Worm (Caenorhabditis elegans) whole organism, young adult: ENCODE data around the gene srh-300.

Source experiments
- D2030.7 ChIP-seq: fragments of 200-800 bp; sonication (Bioruptor generic); IDR thresholded peaks from 2 replicates; pipeline ENCODE4 v1.3.6; 2022; ENCODE audit warnings: missing genetic modification reagents, missing genetic modification characterization, missing compliant biosample characterization
- F22D6.2 ChIP-seq: sonication (generic microtip); optimal IDR thresholded peaks from 2 replicates; lab custom pipeline; 2016; ENCODE audit warnings: mild to moderate bottlenecking, missing genetic modification characterization, missing compliant biosample characterization
- F33H1.4 ChIP-seq: fragments of 200-800 bp; sonication (Bioruptor generic); IDR thresholded peaks from 2 replicates; pipeline ENCODE4 v1.3.6; 2022; ENCODE audit warnings: missing genetic modification reagents, missing genetic modification characterization, missing compliant biosample characterization
- F49E8.2 ChIP-seq: sonication (generic microtip); optimal IDR thresholded peaks from 3 replicates; lab custom pipeline; 2017; ENCODE audit warnings: missing genetic modification characterization, mild to moderate bottlenecking, missing compliant biosample characterization, antibody characterized with exemption, moderate library complexity; ENCODE audit not compliant: insufficient read depth
- F52B5.7 ChIP-seq: sonication (generic microtip); optimal IDR thresholded peaks from 2 replicates; lab custom pipeline; 2016; ENCODE audit warnings: mild to moderate bottlenecking, missing genetic modification characterization, missing compliant biosample characterization
- F55B11.4 ChIP-seq: sonication (generic microtip); optimal IDR thresholded peaks from 2 replicates; lab custom pipeline; 2016; ENCODE audit warnings: missing compliant biosample characterization, missing genetic modification characterization, borderline replicate concordance; ENCODE audit not compliant: insufficient read depth
- F57C9.4 ChIP-seq: sonication (generic microtip); optimal IDR thresholded peaks from 2 replicates; lab custom pipeline; 2017; ENCODE audit warnings: mild to moderate bottlenecking, missing genetic modification characterization, missing compliant biosample characterization
- K11D2.4 ChIP-seq: fragments of 200-800 bp; sonication (Bioruptor generic); IDR thresholded peaks from 2 replicates; pipeline ENCODE4 v1.3.6; 2022; ENCODE audit warnings: missing genetic modification reagents, missing genetic modification characterization, missing compliant biosample characterization
- K12H6.12 ChIP-seq: fragments of 200-800 bp; sonication (Bioruptor generic); optimal IDR thresholded peaks from 2 replicates; lab custom pipeline; 2018; ENCODE audit warnings: mild to moderate bottlenecking, missing genetic modification characterization, missing compliant biosample characterization
- T07F8.4 ChIP-seq: sonication (generic microtip); optimal IDR thresholded peaks from 2 replicates; lab custom pipeline; 2016; ENCODE audit warnings: mild to moderate bottlenecking, missing genetic modification characterization, moderate library complexity, missing compliant biosample characterization
- Y95B8A.8 ChIP-seq: fragments of 200-800 bp; sonication (Bioruptor generic); IDR thresholded peaks from 2 replicates; pipeline ENCODE4 v1.3.6; 2022; ENCODE audit warnings: missing genetic modification reagents, missing genetic modification characterization, missing compliant biosample characterization
- akir-1 ChIP-seq: fragments of 200-800 bp; sonication (Bioruptor generic); optimal IDR thresholded peaks from 2 replicates; lab custom pipeline; 2018; ENCODE audit warnings: mild to moderate bottlenecking, missing genetic modification characterization, moderate library complexity, missing compliant biosample characterization
- ama-1 ChIP-seq, 3 experiments: fragments of 150-350 bp in 1 of 3; sonication (generic microtip) in 2 of 3; optimal IDR thresholded peaks; 2 replicates each; lab custom pipeline; 2014 to 2018; ENCODE audit warnings: missing biosample characterization in 2 of 3, missing genetic modification characterization in 2 of 3, missing genetic modification reagents in 2 of 3
- attf-6 ChIP-seq: fragments of 200-800 bp; sonication (Bioruptor generic); IDR thresholded peaks from 2 replicates; pipeline ENCODE4 v1.3.6; 2022; ENCODE audit warnings: missing genetic modification reagents, missing genetic modification characterization, missing compliant biosample characterization
- ccch-3 ChIP-seq: fragments of 200-800 bp; sonication (Bioruptor generic); optimal IDR thresholded peaks from 2 replicates; lab custom pipeline; 2018; ENCODE audit warnings: mild to moderate bottlenecking, missing genetic modification characterization, missing compliant biosample characterization
- cebp-1 ChIP-seq, 2 experiments: fragments of 200-800 bp in 1 of 2; sonication (Bioruptor generic) in 1 of 2; sonication (generic microtip) in 1 of 2; IDR thresholded peaks in 1 of 2; optimal IDR thresholded peaks in 1 of 2; 2 replicates each; pipeline versions ENCODE4 v1.3.6 to Lab custom; 2017 to 2022; ENCODE audit warnings: missing compliant biosample characterization in 2 of 2, missing genetic modification characterization in 2 of 2, mild to moderate bottlenecking in 1 of 2, missing genetic modification reagents in 1 of 2, moderate library complexity in 1 of 2
- cebp-2 ChIP-seq: fragments of 200-800 bp; sonication (Bioruptor generic); IDR thresholded peaks from 2 replicates; pipeline ENCODE4 v1.3.6; 2022; ENCODE audit warnings: missing genetic modification characterization, missing compliant biosample characterization
- ceh-40 ChIP-seq: fragments of 200-800 bp; sonication (Bioruptor generic); IDR thresholded peaks from 2 replicates; pipeline ENCODE4 v1.3.6; 2022; ENCODE audit warnings: missing genetic modification characterization, missing compliant biosample characterization
- ceh-79 ChIP-seq: sonication (generic microtip); optimal IDR thresholded peaks from 2 replicates; lab custom pipeline; 2017; ENCODE audit warnings: mild to moderate bottlenecking, missing genetic modification characterization, missing compliant biosample characterization
- chd-7 ChIP-seq: sonication (generic microtip); optimal IDR thresholded peaks from 2 replicates; lab custom pipeline; 2016; ENCODE audit warnings: mild to moderate bottlenecking, missing genetic modification characterization, moderate library complexity, missing compliant biosample characterization
- die-1 ChIP-seq: sonication (generic microtip); optimal IDR thresholded peaks from 2 replicates; lab custom pipeline; 2016; ENCODE audit warnings: missing genotype, mild to moderate bottlenecking, missing genetic modification characterization, missing compliant biosample characterization
- dox-1 ChIP-seq: fragments of 200-800 bp; sonication (Bioruptor generic); IDR thresholded peaks from 2 replicates; pipeline ENCODE4 v1.3.6; 2022; ENCODE audit warnings: missing genetic modification reagents, missing genetic modification characterization, missing compliant biosample characterization
- dpff-1 ChIP-seq: sonication (generic microtip); optimal IDR thresholded peaks from 2 replicates; lab custom pipeline; 2017; ENCODE audit warnings: mild to moderate bottlenecking, missing genetic modification characterization, missing compliant biosample characterization
- efl-1 ChIP-seq: fragments of 150-350 bp; optimal IDR thresholded peaks from 2 replicates; lab custom pipeline; 2014; ENCODE audit warnings: missing biosample characterization, missing genetic modification reagents, missing genetic modification characterization
- gei-17 ChIP-seq: fragments of 200-800 bp; sonication (Bioruptor generic); optimal IDR thresholded peaks from 2 replicates; lab custom pipeline; 2018; ENCODE audit warnings: mild to moderate bottlenecking, missing genetic modification characterization, missing compliant biosample characterization
- hsf-1 ChIP-seq: fragments of 200-800 bp; sonication (Bioruptor generic); IDR thresholded peaks from 2 replicates; pipeline ENCODE4 v1.3.6; 2022; ENCODE audit warnings: missing genetic modification reagents, missing genetic modification characterization, missing compliant biosample characterization
- lag-1 ChIP-seq: fragments of 200-800 bp; sonication (Bioruptor generic); IDR thresholded peaks from 2 replicates; pipeline ENCODE4 v1.3.6; 2022; ENCODE audit warnings: missing genetic modification reagents, missing genetic modification characterization, missing compliant biosample characterization
- let-526 ChIP-seq: fragments of 200-800 bp; sonication (Bioruptor generic); IDR thresholded peaks from 2 replicates; pipeline ENCODE4 v1.3.6; 2022; ENCODE audit warnings: missing genetic modification reagents, missing genetic modification characterization, missing compliant biosample characterization
- lin-54 ChIP-seq: fragments of 200-800 bp; sonication (Bioruptor generic); optimal IDR thresholded peaks from 2 replicates; lab custom pipeline; 2018; ENCODE audit warnings: mild to moderate bottlenecking, missing genetic modification characterization, missing compliant biosample characterization
- madf-3 ChIP-seq: fragments of 200-800 bp; sonication (Bioruptor generic); IDR thresholded peaks from 2 replicates; pipeline ENCODE4 v1.3.6; 2022; ENCODE audit warnings: missing genetic modification reagents, missing genetic modification characterization, missing compliant biosample characterization
- madf-6 ChIP-seq: fragments of 200-800 bp; sonication (Bioruptor generic); IDR thresholded peaks from 2 replicates; pipeline ENCODE4 v1.3.6; 2022; ENCODE audit warnings: missing genetic modification reagents, missing genetic modification characterization, missing compliant biosample characterization
- madf-8 ChIP-seq: fragments of 200-800 bp; sonication (Bioruptor generic); conservative IDR thresholded peaks from 2 replicates; pipeline ENCODE4 v1.3.6; 2022; ENCODE audit warnings: missing genetic modification reagents, missing genetic modification characterization, missing compliant biosample characterization
- nfyb-1 ChIP-seq: fragments of 200-800 bp; sonication (Bioruptor generic); IDR thresholded peaks from 2 replicates; pipeline ENCODE4 v1.3.6; 2022; ENCODE audit warnings: missing genetic modification reagents, missing genetic modification characterization, missing compliant biosample characterization
- nhr-179 ChIP-seq: sonication (generic microtip); optimal IDR thresholded peaks from 2 replicates; lab custom pipeline; 2016; ENCODE audit warnings: mild to moderate bottlenecking, missing genetic modification characterization, missing compliant biosample characterization
- nhr-90 ChIP-seq: sonication (generic microtip); optimal IDR thresholded peaks from 2 replicates; lab custom pipeline; 2016; ENCODE audit warnings: missing genotype, mild to moderate bottlenecking, missing genetic modification characterization, missing compliant biosample characterization
- pbrm-1 ChIP-seq: fragments of 200-800 bp; sonication (Bioruptor generic); IDR thresholded peaks from 2 replicates; pipeline ENCODE4 v1.3.6; 2022; ENCODE audit warnings: missing genetic modification reagents, missing genetic modification characterization, missing compliant biosample characterization
- repo-1 ChIP-seq: sonication (generic microtip); optimal IDR thresholded peaks from 2 replicates; lab custom pipeline; 2017; ENCODE audit warnings: mild to moderate bottlenecking, missing genetic modification characterization, missing compliant biosample characterization
- snpc-1.3 ChIP-seq: sonication (generic microtip); optimal IDR thresholded peaks from 2 replicates; lab custom pipeline; 2017; ENCODE audit warnings: missing genetic modification characterization, mild to moderate bottlenecking, missing compliant biosample characterization, antibody characterized with exemption, moderate library complexity, missing genotype, missing genetic modification reagents; ENCODE audit not compliant: insufficient read depth
- somi-1 ChIP-seq: fragments of 200-800 bp; sonication (Bioruptor generic); optimal IDR thresholded peaks from 2 replicates; lab custom pipeline; 2018; ENCODE audit warnings: mild to moderate bottlenecking, missing genetic modification characterization, missing compliant biosample characterization
- tbx-9 ChIP-seq: sonication (generic microtip); optimal IDR thresholded peaks from 2 replicates; lab custom pipeline; 2016; ENCODE audit warnings: borderline replicate concordance, missing genetic modification characterization, inconsistent platforms, missing compliant biosample characterization
- xnd-1 ChIP-seq: sonication (generic microtip); optimal IDR thresholded peaks from 2 replicates; lab custom pipeline; 2016; ENCODE audit warnings: missing genotype, missing genetic modification reagents, missing genetic modification characterization, missing compliant biosample characterization
- ztf-18 ChIP-seq: sonication (generic microtip); optimal IDR thresholded peaks from 2 replicates; lab custom pipeline; 2016; ENCODE audit warnings: missing genotype, mild to moderate bottlenecking, missing genetic modification characterization, missing compliant biosample characterization
- ztf-26 ChIP-seq: sonication (generic microtip); optimal IDR thresholded peaks from 2 replicates; lab custom pipeline; 2017; ENCODE audit warnings: missing genetic modification characterization, missing compliant biosample characterization
- ztf-28 ChIP-seq: fragments of 200-800 bp; sonication (Bioruptor generic); IDR thresholded peaks from 2 replicates; pipeline ENCODE4 v1.3.6; 2022; ENCODE audit warnings: missing genetic modification reagents, missing genetic modification characterization, missing compliant biosample characterization
- ztf-6 ChIP-seq: fragments of 200-800 bp; sonication (Bioruptor generic); IDR thresholded peaks from 2 replicates; pipeline ENCODE4 v1.3.6; 2022; ENCODE audit warnings: missing genetic modification reagents, missing genetic modification characterization, missing compliant biosample characterization

Gene srh-300

ce11 chrV:17845370-17845967 is 23.6 kb downstream of the srh-300 start (continued):
- TF ChIP-seq D2030.7, result peak; percentile 53; the same call in 1 of the 2 replicates
- no peak for TF ChIP-seq snpc-1.3 (tag; lab: Kevin White, UChicago)
- TF ChIP-seq ceh-40 (GFP tag; lab: Robert Waterston, UW), result no peak
- peak; percentile 41; the same call in 1 of the 2 replicates for TF ChIP-seq dox-1
- peak; percentile 65; the same call in 1 of the 2 replicates for TF ChIP-seq attf-6 (GFP tag; lab: Robert Waterston, UW)

- TF ChIP-seq cebp-1 (GFP tag; IDR thresholded peaks at IDR 0.05; lab: Robert Waterston, UW), result no peak
- TF ChIP-seq cebp-1 (tag; optimal IDR thresholded peaks at IDR 0.05; lab: Kevin White, UChicago), result no peak
- TF ChIP-seq die-1 (tag; lab: Kevin White, UChicago), result no peak
- TF ChIP-seq F49E8.2 (tag; lab: Kevin White, UChicago), result no peak
- TF ChIP-seq F52B5.7 (tag; lab: Kevin White, UChicago), result no peak
- TF ChIP-seq K11D2.4 (GFP tag; lab: Robert Waterston, UW), result no peak
- TF ChIP-seq pbrm-1 (GFP tag; lab: Robert Waterston, UW), result no peak
- TF ChIP-seq cebp-2 (GFP tag; lab: Robert Waterston, UW), result no peak
- no peak for TF ChIP-seq tbx-9
- no peak for TF ChIP-seq madf-3 (GFP tag; lab: Robert Waterston, UW)
- no peak for TF ChIP-seq Y95B8A.8 (GFP tag; lab: Robert Waterston, UW)
- no peak for TF ChIP-seq chd-7 (tag; lab: Kevin White, UChicago)
- TF ChIP-seq dpff-1 (tag; lab: Kevin White, UChicago), result no peak
- no peak for TF ChIP-seq F57C9.4 (tag; lab: Kevin White, UChicago)
- no peak for TF ChIP-seq ztf-26 (tag; lab: Kevin White, UChicago)
- TF ChIP-seq dox-1, result no peak
- no peak for TF ChIP-seq ztf-28
- no peak for TF ChIP-seq let-526 (GFP tag; lab: Robert Waterston, UW)
- no peak for TF ChIP-seq somi-1
- TF ChIP-seq ama-1 (optimal IDR thresholded peaks at IDR 0.05; lab: Kevin White, UChicago), result no peak
- no peak for TF ChIP-seq ama-1 (GFP tag; optimal IDR thresholded peaks at IDR 0.05; lab: Kevin White, UChicago)
Observed at ce11 chrV:17855889-17856288, 34.0 kb downstream of the srh-300 start, which contains the start of gene tcc-1. tcc-1 (minus strand) TSS chrV:17855989.

ce11 chrV:17857901-17858300 is 36.0 kb downstream of the srh-300 start:
- no peak for TF ChIP-seq akir-1 (GFP tag; lab: Kevin White, UChicago)
- no peak for TF ChIP-seq madf-8 (GFP tag; lab: Robert Waterston, UW)
- no peak for TF ChIP-seq F55B11.4 (tag; lab: Kevin White, UChicago)
- TF ChIP-seq T07F8.4, result no peak
- TF ChIP-seq F49E8.2 (tag; lab: Kevin White, UChicago), result no peak
- TF ChIP-seq ccch-3 (GFP tag; lab: Kevin White, UChicago), result no peak
- TF ChIP-seq K12H6.12 (tag; lab: Kevin White, UChicago), result peak; percentile 82
- no peak for TF ChIP-seq ceh-79 (tag; lab: Kevin White, UChicago)
- TF ChIP-seq lag-1 (GFP tag; lab: Robert Waterston, UW), result no peak
- no peak for TF ChIP-seq efl-1 (GFP tag; lab: Kevin White, UChicago)
- peak; percentile 93 for TF ChIP-seq nfyb-1 (GFP tag; lab: Robert Waterston, UW)
- no peak for TF ChIP-seq ztf-6
- no peak for TF ChIP-seq gei-17 (GFP tag; lab: Kevin White, UChicago)
- no peak; the same call in 1 of the 2 replicates for TF ChIP-seq madf-6
- no peak for TF ChIP-seq F33H1.4 (GFP tag; lab: Robert Waterston, UW)
- peak; percentile 84 for TF ChIP-seq hsf-1 (GFP tag; lab: Robert Waterston, UW)
- TF ChIP-seq nhr-90 (tag; lab: Kevin White, UChicago), result no peak
- no peak for TF ChIP-seq xnd-1
- no peak for TF ChIP-seq F22D6.2 (tag; lab: Kevin White, UChicago)
- TF ChIP-seq repo-1 (tag; lab: Kevin White, UChicago), result no peak
- no peak for TF ChIP-seq Y95B8A.8 (GFP tag; lab: Robert Waterston, UW)
- TF ChIP-seq nhr-179 (tag; lab: Kevin White, UChicago), result no peak
- peak; percentile 79 for TF ChIP-seq dox-1
- TF ChIP-seq ztf-18, result peak; percentile 55
- TF ChIP-seq lin-54 (GFP tag; lab: Kevin White, UChicago), result peak; percentile 42
